Worm (Caenorhabditis elegans): Measurements from ENCODE around the gene moa-2.

Gene moa-2

ce11 chrII:7666967-7667366 is 31.9 kb downstream of the moa-2 start, which contains the start of gene lir-2:
TSS of gene lir-2 (plus strand) at chrII:7667267.
- TF ChIP-seq aptf-3 (GFP tag; IDR thresholded peaks at IDR 0.05) (no peak), rcor-1 (GFP tag; IDR thresholded peaks at IDR 0.05) (peak; percentile 21; the same call in 1 of the 2 replicates), F22D6.2 (tag; optimal IDR thresholded peaks at IDR 0.05) (no peak), madf-3 (GFP tag; IDR thresholded peaks at IDR 0.05) (0 out of 2 replicates have a peak, but pooled peaks have one; percentile 28), ceh-27 (GFP tag; optimal IDR thresholded peaks at IDR 0.05) (peak; percentile 10), attf-6 (GFP tag; IDR thresholded peaks at IDR 0.05) (no peak), Y56A3A.18 (GFP tag; IDR thresholded peaks at IDR 0.05) (no peak), madf-6 (GFP tag; IDR thresholded peaks at IDR 0.05) (0 out of 2 replicates have a peak, but pooled peaks have one; percentile 19), hrde-1 (tag; optimal IDR thresholded peaks at IDR 0.05; ENCODE audit: borderline replicate concordance) (peak; percentile 10), hmg-20 (GFP tag; IDR thresholded peaks at IDR 0.05) (no peak), cebp-1 (GFP tag; IDR thresholded peaks at IDR 0.05) (no peak), cebp-1 (tag; optimal IDR thresholded peaks at IDR 0.05) (peak; percentile 20), hmg-1.2 (GFP tag; IDR thresholded peaks at IDR 0.05) (peak; percentile 29; the same call in 1 of the 2 replicates), snpc-3.4 (tag; optimal IDR thresholded peaks at IDR 0.05) (no peak), zfh-2 (GFP tag; conservative IDR thresholded peaks at IDR 0.05) (0 out of 2 replicates have a peak, but pooled peaks have one; percentile 22), ceh-58 (GFP tag; IDR thresholded peaks at IDR 0.05) (no peak)

ce11 chrII:7666338-7666737 is 32.5 kb downstream of the moa-2 start:
- TF ChIP-seq fkh-3 (tag; optimal IDR thresholded peaks at IDR 0.05) (no peak), nhr-90 (tag; optimal IDR thresholded peaks at IDR 0.05) (no peak), F37B4.10 (GFP tag; IDR thresholded peaks at IDR 0.05) (0 out of 2 replicates have a peak, but pooled peaks have one; percentile 9), ama-1 (optimal IDR thresholded peaks at IDR 0.05) (no peak), ama-1 (GFP tag; optimal IDR thresholded peaks at IDR 0.05) (no peak), dpff-1 (tag; optimal IDR thresholded peaks at IDR 0.05) (no peak), C17E4.6 (GFP tag; IDR thresholded peaks at IDR 0.05) (no peak), egl-18 (GFP tag; IDR thresholded peaks at IDR 0.05) (no peak)

ce11 chrII:7663704-7664660 is 34.9 kb downstream of the moa-2 start, which contains the start of the genes F18A1.7 and rpa-1:
TSS of gene F18A1.7 (minus strand) at chrII:7663754.
TSS of gene rpa-1 (plus strand) at chrII:7664582.
- TF ChIP-seq hmg-20 (GFP tag; IDR thresholded peaks at IDR 0.05) = no peak
- no peak for TF ChIP-seq egl-44 (GFP tag; IDR thresholded peaks at IDR 0.05)
- TF ChIP-seq B0019.2 (GFP tag; conservative IDR thresholded peaks at IDR 0.05) = peak; percentile 58
- TF ChIP-seq dox-1 (GFP tag; IDR thresholded peaks at IDR 0.05) = peak; percentile 81
- TF ChIP-seq madf-3 (GFP tag; IDR thresholded peaks at IDR 0.05) = peak; percentile 80
- peak; percentile 91 for TF ChIP-seq dpl-1 (GFP tag; optimal IDR thresholded peaks at IDR 0.05)
- no peak for TF ChIP-seq unc-62 (GFP tag; optimal IDR thresholded peaks at IDR 0.05)
- TF ChIP-seq D2030.7 (GFP tag; IDR thresholded peaks at IDR 0.05) = peak; percentile 94
- TF ChIP-seq C17E4.6 (GFP tag; IDR thresholded peaks at IDR 0.05) = no peak
- TF ChIP-seq bed-1 (GFP tag; IDR thresholded peaks at IDR 0.05) = no peak
- peak; percentile 63 for TF ChIP-seq snpc-1.3 (tag; optimal IDR thresholded peaks at IDR 0.05; ENCODE audit: insufficient read depth)
- no peak for TF ChIP-seq let-607 (tag; optimal IDR thresholded peaks at IDR 0.05)
- no peak for TF ChIP-seq ets-4 (GFP tag; optimal IDR thresholded peaks at IDR 0.05)
- no peak for TF ChIP-seq T26A5.8 (tag; optimal IDR thresholded peaks at IDR 0.05)
- peak; percentile 95 for TF ChIP-seq xnd-1 (tag; optimal IDR thresholded peaks at IDR 0.05)
- TF ChIP-seq F55B11.4 (tag; optimal IDR thresholded peaks at IDR 0.05; ENCODE audit: borderline replicate concordance, insufficient read depth) = no peak
- no peak for TF ChIP-seq attf-5 (GFP tag; optimal IDR thresholded peaks at IDR 0.05)
- TF ChIP-seq nhr-90 (tag; optimal IDR thresholded peaks at IDR 0.05) = no peak
- TF ChIP-seq B0035.1 (tag; optimal IDR thresholded peaks at IDR 0.05) = no peak
- TF ChIP-seq attf-6 (GFP tag; IDR thresholded peaks at IDR 0.05) = peak; percentile 60; the same call in 1 of the 2 replicates
- peak; percentile 71 for TF ChIP-seq B0336.3 (GFP tag; IDR thresholded peaks at IDR 0.05)
- TF ChIP-seq ceh-100 (GFP tag; IDR thresholded peaks at IDR 0.05) = 0 out of 2 replicates have a peak, but pooled peaks have one; percentile 11
- TF ChIP-seq mel-28 (tag; optimal IDR thresholded peaks at IDR 0.05; ENCODE audit: borderline replicate concordance) = no peak
- TF ChIP-seq hrde-1 (tag; optimal IDR thresholded peaks at IDR 0.05; ENCODE audit: borderline replicate concordance) = no peak
- TF ChIP-seq hsf-1 (GFP tag; IDR thresholded peaks at IDR 0.05) = peak; percentile 82
